Worm (Caenorhabditis elegans) whole organism, late embryonic: Measurements from ENCODE around the gene T09B9.1.

Source experiments
- C08G9.2 ChIP-seq: sonication (generic microtip); optimal IDR thresholded peaks from 2 replicates; lab custom pipeline; 2016; ENCODE audit warnings: mild to moderate bottlenecking, missing genetic modification characterization, moderate library complexity, missing compliant biosample characterization
- C38D4.7 ChIP-seq: fragments of 200-800 bp; sonication (Bioruptor generic); optimal IDR thresholded peaks from 2 replicates; lab custom pipeline; 2018; ENCODE audit warnings: mild to moderate bottlenecking, missing genetic modification characterization, moderate library complexity, missing compliant biosample characterization
- K02D7.2 ChIP-seq: sonication (generic microtip); optimal IDR thresholded peaks from 2 replicates; lab custom pipeline; 2017; ENCODE audit warnings: mild to moderate bottlenecking, missing genetic modification characterization, missing compliant biosample characterization
- K09A11.1 ChIP-seq: sonication (generic microtip); optimal IDR thresholded peaks from 2 replicates; lab custom pipeline; 2017; ENCODE audit warnings: antibody characterized with exemption, mild to moderate bottlenecking, missing genetic modification characterization, missing compliant biosample characterization; ENCODE audit not compliant: insufficient read depth
- T23F11.4 ChIP-seq: fragments of 200-800 bp; sonication (Bioruptor generic); optimal IDR thresholded peaks from 2 replicates; lab custom pipeline; 2018; ENCODE audit warnings: mild to moderate bottlenecking, missing genetic modification characterization, missing compliant biosample characterization
- Y22D7AL.16 ChIP-seq: sonication (generic microtip); optimal IDR thresholded peaks from 2 replicates; lab custom pipeline; 2016; ENCODE audit warnings: missing genetic modification characterization, missing compliant biosample characterization
- ama-1 ChIP-seq: fragments of 150-350 bp; optimal IDR thresholded peaks from 2 replicates; lab custom pipeline; 2014
- ceh-14 ChIP-seq: sonication (generic microtip); optimal IDR thresholded peaks from 2 replicates; lab custom pipeline; 2016; ENCODE audit warnings: missing genotype, missing genetic modification characterization, missing compliant biosample characterization
- ceh-18 ChIP-seq: sonication (generic microtip); optimal IDR thresholded peaks from 2 replicates; lab custom pipeline; 2016; ENCODE audit warnings: missing genetic modification characterization, missing compliant biosample characterization
- ceh-19 ChIP-seq: fragments of 200-800 bp; sonication (Bioruptor generic); optimal IDR thresholded peaks from 2 replicates; lab custom pipeline; 2018; ENCODE audit warnings: mild to moderate bottlenecking, missing genetic modification characterization, missing compliant biosample characterization
- ceh-22 ChIP-seq: sonication (generic microtip); optimal IDR thresholded peaks from 2 replicates; lab custom pipeline; 2017; ENCODE audit warnings: missing biosample characterization, missing genetic modification characterization
- ceh-24 ChIP-seq: sonication (generic microtip); optimal IDR thresholded peaks from 2 replicates; lab custom pipeline; 2016; ENCODE audit warnings: mild to moderate bottlenecking, missing genetic modification characterization, missing compliant biosample characterization
- ceh-30 ChIP-seq: fragments of 150-350 bp; optimal IDR thresholded peaks from 2 replicates; lab custom pipeline; 2014; ENCODE audit warnings: missing biosample characterization, missing genetic modification characterization
- ceh-31 ChIP-seq: sonication (generic microtip); optimal IDR thresholded peaks from 2 replicates; lab custom pipeline; 2016; ENCODE audit warnings: missing genetic modification characterization, missing compliant biosample characterization
- ceh-34 ChIP-seq: sonication (generic microtip); optimal IDR thresholded peaks from 2 replicates; lab custom pipeline; 2016; ENCODE audit warnings: mild to moderate bottlenecking, missing genetic modification characterization, missing compliant biosample characterization
- ceh-45 ChIP-seq: fragments of 200-800 bp; sonication (Bioruptor generic); IDR thresholded peaks from 2 replicates; pipeline ENCODE4 v1.3.6; 2022; ENCODE audit warnings: missing genetic modification reagents, missing genetic modification characterization, missing compliant biosample characterization
- ceh-48 ChIP-seq: sonication (generic microtip); optimal IDR thresholded peaks from 2 replicates; lab custom pipeline; 2016; ENCODE audit warnings: missing genetic modification characterization, inconsistent platforms, missing compliant biosample characterization
- ceh-6 ChIP-seq: fragments of 200-800 bp; sonication (Bioruptor generic); optimal IDR thresholded peaks from 2 replicates; lab custom pipeline; 2018; ENCODE audit warnings: mild to moderate bottlenecking, missing genetic modification characterization, missing compliant biosample characterization
- ceh-9 ChIP-seq: sonication (generic microtip); optimal IDR thresholded peaks from 2 replicates; lab custom pipeline; 2016; ENCODE audit warnings: mild to moderate bottlenecking, missing genetic modification characterization, inconsistent platforms, missing compliant biosample characterization
- che-1 ChIP-seq: sonication (generic microtip); optimal IDR thresholded peaks from 2 replicates; lab custom pipeline; 2016; ENCODE audit warnings: mild to moderate bottlenecking, missing genetic modification characterization, missing compliant biosample characterization
- dmd-4 ChIP-seq: sonication (generic microtip); optimal IDR thresholded peaks from 2 replicates; lab custom pipeline; 2016; ENCODE audit warnings: borderline replicate concordance, missing genetic modification characterization, missing compliant biosample characterization
- elt-2 ChIP-seq: sonication (generic microtip); optimal IDR thresholded peaks from 2 replicates; lab custom pipeline; 2016; ENCODE audit warnings: missing genetic modification reagents, missing genetic modification characterization, missing compliant biosample characterization
- elt-4 ChIP-seq: sonication (generic microtip); optimal IDR thresholded peaks from 2 replicates; lab custom pipeline; 2016; ENCODE audit warnings: missing genetic modification characterization, missing compliant biosample characterization
- ets-4 ChIP-seq: sonication (generic microtip); optimal IDR thresholded peaks from 2 replicates; lab custom pipeline; 2016; ENCODE audit warnings: missing genetic modification characterization, missing compliant biosample characterization
- eyg-1 ChIP-seq: sonication (generic microtip); optimal IDR thresholded peaks from 2 replicates; lab custom pipeline; 2016; ENCODE audit warnings: missing genotype, missing genetic modification characterization, missing compliant biosample characterization
- fax-1 ChIP-seq: sonication (generic microtip); optimal IDR thresholded peaks from 2 replicates; lab custom pipeline; 2016; ENCODE audit warnings: missing genotype, missing genetic modification characterization, missing compliant biosample characterization
- fkh-10 ChIP-seq: fragments of 150-350 bp; optimal IDR thresholded peaks from 2 replicates; lab custom pipeline; 2014; ENCODE audit warnings: missing biosample characterization, missing genetic modification reagents, missing genetic modification characterization
- fkh-6 ChIP-seq: sonication (generic microtip); optimal IDR thresholded peaks from 2 replicates; lab custom pipeline; 2016; ENCODE audit warnings: missing genetic modification characterization, missing compliant biosample characterization
- hlh-13 ChIP-seq: fragments of 200-800 bp; sonication (Bioruptor generic); optimal IDR thresholded peaks from 2 replicates; lab custom pipeline; 2018; ENCODE audit warnings: mild to moderate bottlenecking, missing genetic modification characterization, missing compliant biosample characterization
- hlh-30 ChIP-seq: sonication (generic microtip); optimal IDR thresholded peaks from 2 replicates; lab custom pipeline; 2017; ENCODE audit warnings: antibody characterized with exemption, missing genetic modification characterization, missing compliant biosample characterization; ENCODE audit not compliant: insufficient read depth
- lin-11 ChIP-seq: fragments of 200-800 bp; sonication (Bioruptor generic); optimal IDR thresholded peaks from 2 replicates; lab custom pipeline; 2018; ENCODE audit warnings: mild to moderate bottlenecking, missing genetic modification characterization, missing compliant biosample characterization
- madf-2 ChIP-seq: sonication (generic microtip); optimal IDR thresholded peaks from 2 replicates; lab custom pipeline; 2017; ENCODE audit warnings: missing genetic modification characterization, missing compliant biosample characterization
- mec-3 ChIP-seq: sonication (generic microtip); optimal IDR thresholded peaks from 2 replicates; lab custom pipeline; 2016; ENCODE audit warnings: borderline replicate concordance, missing genetic modification characterization, missing compliant biosample characterization
- nfya-1 ChIP-seq: sonication (generic microtip); optimal IDR thresholded peaks from 2 replicates; lab custom pipeline; 2017; ENCODE audit warnings: missing genetic modification characterization, mild to moderate bottlenecking, missing compliant biosample characterization, antibody characterized with exemption, moderate library complexity
- nhr-232 ChIP-seq: sonication (generic microtip); optimal IDR thresholded peaks from 2 replicates; lab custom pipeline; 2016; ENCODE audit warnings: missing genetic modification characterization, missing compliant biosample characterization
- npax-4 ChIP-seq: sonication (generic microtip); optimal IDR thresholded peaks from 2 replicates; lab custom pipeline; 2016; ENCODE audit warnings: missing genetic modification characterization, missing compliant biosample characterization
- odd-2 ChIP-seq: sonication (generic microtip); optimal IDR thresholded peaks from 2 replicates; lab custom pipeline; 2017; ENCODE audit warnings: antibody characterized with exemption, mild to moderate bottlenecking, missing genetic modification characterization, missing compliant biosample characterization
- pat-9 ChIP-seq: fragments of 200-800 bp; sonication (Bioruptor generic); optimal IDR thresholded peaks from 2 replicates; lab custom pipeline; 2018; ENCODE audit warnings: mild to moderate bottlenecking, missing genetic modification characterization, moderate library complexity, missing compliant biosample characterization
- sox-2 ChIP-seq: fragments of 200-800 bp; sonication (Bioruptor generic); IDR thresholded peaks from 2 replicates; pipeline ENCODE4 v1.3.6; 2022; ENCODE audit warnings: missing genetic modification reagents, missing genetic modification characterization, missing compliant biosample characterization
- sox-4 ChIP-seq: sonication (generic microtip); optimal IDR thresholded peaks from 2 replicates; lab custom pipeline; 2017; ENCODE audit warnings: mild to moderate bottlenecking, missing genetic modification characterization, inconsistent platforms, missing compliant biosample characterization
- syd-9 ChIP-seq: sonication (generic microtip); optimal IDR thresholded peaks from 2 replicates; lab custom pipeline; 2016; ENCODE audit warnings: mild to moderate bottlenecking, missing genetic modification characterization, moderate library complexity, missing compliant biosample characterization
- tbx-2 ChIP-seq: sonication (generic microtip); optimal IDR thresholded peaks from 2 replicates; lab custom pipeline; 2016; ENCODE audit warnings: missing genetic modification characterization, missing compliant biosample characterization
- tbx-7 ChIP-seq: sonication (generic microtip); optimal IDR thresholded peaks from 2 replicates; lab custom pipeline; 2016; ENCODE audit warnings: missing genotype, missing genetic modification characterization, missing compliant biosample characterization
- ttx-3 ChIP-seq: sonication (generic microtip); optimal IDR thresholded peaks from 2 replicates; lab custom pipeline; 2016; ENCODE audit warnings: missing genetic modification reagents, missing genetic modification characterization, missing compliant biosample characterization
- unc-3 ChIP-seq, 2 experiments: fragments of 200-800 bp in 1 of 2; sonication (Bioruptor generic) in 1 of 2; sonication (generic microtip) in 1 of 2; conservative IDR thresholded peaks in 1 of 2; optimal IDR thresholded peaks in 1 of 2; 2 replicates each; pipeline versions ENCODE4 v1.3.6 to Lab custom; 2016 to 2022; ENCODE audit warnings: missing compliant biosample characterization in 2 of 2, missing genetic modification characterization in 2 of 2, missing genetic modification reagents in 1 of 2
- unc-55 ChIP-seq: sonication (generic microtip); optimal IDR thresholded peaks from 2 replicates; lab custom pipeline; 2017; ENCODE audit warnings: missing biosample characterization, missing genetic modification reagents, missing genetic modification characterization
- unc-86 ChIP-seq: sonication (generic microtip); optimal IDR thresholded peaks from 2 replicates; lab custom pipeline; 2016; ENCODE audit warnings: missing genetic modification characterization, missing compliant biosample characterization
- zip-5 ChIP-seq: sonication (generic microtip); optimal IDR thresholded peaks from 2 replicates; lab custom pipeline; 2016; ENCODE audit warnings: missing genetic modification characterization, missing compliant biosample characterization
- ztf-16 ChIP-seq: sonication (generic microtip); optimal IDR thresholded peaks from 2 replicates; lab custom pipeline; 2017; ENCODE audit warnings: missing genetic modification characterization, missing compliant biosample characterization

T09B9.1 gene

DNA sequence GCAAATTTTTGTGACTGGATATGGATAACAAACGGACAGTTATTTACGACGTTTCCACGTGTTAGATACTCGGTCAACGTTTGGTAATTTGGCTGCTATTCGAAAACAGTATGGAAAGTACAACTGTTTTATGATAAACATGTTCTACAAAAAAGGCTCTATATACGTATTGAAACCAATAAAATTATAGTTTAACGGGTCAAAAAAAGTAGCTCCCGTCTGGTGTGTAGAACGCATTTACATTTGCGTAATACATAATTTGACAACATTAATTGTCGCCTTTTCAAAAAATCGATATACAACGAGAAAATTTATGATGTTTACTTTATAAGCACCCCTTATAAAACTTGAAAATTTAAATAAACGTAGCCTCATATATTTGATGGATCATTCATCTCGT, 15.0 kb upstream of the T09B9.1 start:
- TF ChIP-seq fkh-6 (tag; lab: Kevin White, UChicago) (no peak), ceh-48 (tag; lab: Kevin White, UChicago) (no peak), ama-1 (lab: Kevin White, UChicago) (no peak), ceh-14 (tag; lab: Kevin White, UChicago) (no peak), nhr-232 (no peak), Y22D7AL.16 (tag; lab: Kevin White, UChicago) (no peak), pat-9 (tag; lab: Kevin White, UChicago) (no peak), unc-3 (GFP tag; conservative IDR thresholded peaks at IDR 0.05; lab: Robert Waterston, UW) (no peak), unc-3 (tag; optimal IDR thresholded peaks at IDR 0.05; lab: Kevin White, UChicago) (no peak)

DNA sequence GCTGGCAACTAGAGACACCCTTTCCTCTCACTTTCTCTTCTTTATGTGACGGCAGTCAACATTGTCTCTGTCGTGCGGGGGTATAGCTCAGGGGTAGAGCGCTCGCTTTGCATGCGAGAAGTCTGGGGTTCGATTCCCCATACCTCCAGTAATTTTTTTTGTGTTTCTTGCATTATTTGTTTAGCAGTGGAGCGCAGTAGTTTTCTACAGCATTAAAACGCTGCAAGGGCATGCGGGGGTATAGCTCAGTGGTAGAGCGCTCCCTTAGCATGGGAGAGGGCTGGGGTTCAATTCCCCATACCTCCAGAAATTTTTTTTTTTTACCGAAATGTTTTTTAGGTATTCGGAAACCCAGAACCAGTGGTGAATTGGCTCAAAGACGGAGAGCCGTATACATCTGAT, 13.6 kb upstream of the T09B9.1 start:
- TF ChIP-seq tbx-7 (peak; percentile 81), ztf-16 (tag; lab: Kevin White, UChicago) (peak; percentile 98), fax-1 (tag; lab: Kevin White, UChicago) (peak; percentile 95), ceh-18 (tag; lab: Kevin White, UChicago) (peak; percentile 96), ceh-31 (tag; lab: Kevin White, UChicago) (peak; percentile 89), hlh-30 (tag; lab: Kevin White, UChicago) (peak; percentile 43), ceh-30 (tag; lab: Kevin White, UChicago) (peak; percentile 73), ceh-22 (peak; percentile 57), K02D7.2 (tag; lab: Kevin White, UChicago) (peak; percentile 94), C38D4.7 (peak; percentile 95), ceh-14 (tag; lab: Kevin White, UChicago) (peak; percentile 96), unc-86 (tag; lab: Kevin White, UChicago) (peak; percentile 96), dmd-4 (tag; lab: Kevin White, UChicago) (peak; percentile 95), fkh-6 (tag; lab: Kevin White, UChicago) (peak; percentile 96), ceh-34 (tag; lab: Kevin White, UChicago) (peak; percentile 97), che-1 (tag; lab: Kevin White, UChicago) (peak; percentile 95), npax-4 (tag; lab: Kevin White, UChicago) (peak; percentile 95), odd-2 (tag; lab: Kevin White, UChicago) (peak; percentile 82), ceh-6 (peak; percentile 93), madf-2 (tag; lab: Kevin White, UChicago) (peak; percentile 95), tbx-2 (tag; lab: Kevin White, UChicago) (peak; percentile 95), syd-9 (tag; lab: Kevin White, UChicago) (peak; percentile 96), nhr-232 (peak; percentile 95), lin-11 (tag; lab: Kevin White, UChicago) (peak; percentile 93), T23F11.4 (GFP tag; lab: Kevin White, UChicago) (peak; percentile 92), C08G9.2 (tag; lab: Kevin White, UChicago) (peak; percentile 93), ceh-48 (tag; lab: Kevin White, UChicago) (peak; percentile 87), ceh-45 (peak; percentile 98), nfya-1 (tag; lab: Kevin White, UChicago) (peak; percentile 77), ceh-24 (peak; percentile 91), ets-4 (tag; lab: Kevin White, UChicago) (peak; percentile 80), eyg-1 (tag; lab: Kevin White, UChicago) (peak; percentile 97), sox-2 (GFP tag; lab: Robert Waterston, UW) (peak; percentile 95), hlh-13 (GFP tag; lab: Kevin White, UChicago) (peak; percentile 76), elt-4 (tag; lab: Kevin White, UChicago) (peak; percentile 98), elt-2 (peak; percentile 99), ttx-3 (tag; lab: Kevin White, UChicago) (peak; percentile 95), fkh-10 (peak; percentile 78), zip-5 (peak; percentile 86), unc-3 (GFP tag; conservative IDR thresholded peaks at IDR 0.05; lab: Robert Waterston, UW) (peak; percentile 98), unc-3 (tag; optimal IDR thresholded peaks at IDR 0.05; lab: Kevin White, UChicago) (peak; percentile 94), sox-4 (tag; lab: Kevin White, UChicago) (peak; percentile 96), mec-3 (tag; lab: Kevin White, UChicago) (peak; percentile 86), unc-55 (peak; percentile 5), ceh-19 (GFP tag; lab: Kevin White, UChicago) (peak; percentile 97), K09A11.1 (tag; lab: Kevin White, UChicago) (peak; percentile 93), ceh-9 (tag; lab: Kevin White, UChicago) (peak; percentile 92)
